Fruit fly (Drosophila melanogaster) whole organism, embryonic: ENCODE results near the gene CG14715.

Experiments
- Ada2b ChIP-seq: fragments of 200-800 bp; sonication (Bioruptor generic); IDR thresholded peaks from 2 replicates; pipeline ENCODE4 v1.3.6; 2022; ENCODE audit warnings: missing biosample characterization, missing genetic modification characterization
- Bteb2 ChIP-seq: fragments of 200-800 bp; sonication (Bioruptor generic); optimal IDR thresholded peaks from 2 replicates; lab custom pipeline; 2016; ENCODE audit warnings: missing biosample characterization, missing genetic modification characterization
- CG10209 ChIP-seq: fragments of 200-800 bp; sonication (Bioruptor generic); optimal IDR thresholded peaks from 3 replicates; lab custom pipeline; 2017; ENCODE audit warnings: missing biosample characterization, mild to moderate bottlenecking, missing genetic modification characterization, missing genetic modification reagents
- CG10565 ChIP-seq: fragments of 200-800 bp; sonication (Bioruptor generic); optimal IDR thresholded peaks from 3 replicates; lab custom pipeline; 2016; ENCODE audit warnings: missing biosample characterization, mild to moderate bottlenecking, missing genetic modification characterization
- CG11504 ChIP-seq: fragments of 200-800 bp; sonication (Bioruptor generic); optimal IDR thresholded peaks from 3 replicates; lab custom pipeline; 2019; ENCODE audit warnings: missing biosample characterization, mild to moderate bottlenecking, missing genetic modification characterization, moderate library complexity
- CG12104 ChIP-seq: fragments of 200-800 bp; sonication (Bioruptor generic); optimal IDR thresholded peaks from 3 replicates; lab custom pipeline; 2016; ENCODE audit warnings: missing biosample characterization, missing genetic modification characterization
- CG13123 ChIP-seq: fragments of 200-800 bp; sonication (Bioruptor generic); optimal IDR thresholded peaks from 2 replicates; lab custom pipeline; 2016; ENCODE audit warnings: missing biosample characterization, missing genetic modification characterization
- CG14860 ChIP-seq: fragments of 200-800 bp; sonication (Bioruptor generic); IDR thresholded peaks from 3 replicates; pipeline ENCODE4 v1.3.6; 2022; ENCODE audit warnings: missing biosample characterization, missing genetic modification characterization; ENCODE audit not compliant: partially characterized antibody
- CG15011 ChIP-seq: fragments of 200-800 bp; sonication (Bioruptor generic); optimal IDR thresholded peaks from 3 replicates; lab custom pipeline; 2018; ENCODE audit warnings: missing biosample characterization, mild to moderate bottlenecking, missing genetic modification characterization
- CG1529 ChIP-seq: fragments of 200-800 bp; sonication (Bioruptor generic); optimal IDR thresholded peaks from 3 replicates; lab custom pipeline; 2018; ENCODE audit warnings: missing biosample characterization, missing genetic modification characterization
- CG16815 ChIP-seq: fragments of 200-800 bp; sonication (Bioruptor generic); optimal IDR thresholded peaks from 3 replicates; lab custom pipeline; 2017; ENCODE audit warnings: missing biosample characterization, mild to moderate bottlenecking, missing genetic modification characterization
- CG17829 ChIP-seq: fragments of 200-800 bp; optimal IDR thresholded peaks from 2 replicates; lab custom pipeline; 2019; ENCODE audit warnings: missing biosample characterization, mild to moderate bottlenecking, missing genetic modification characterization, moderate library complexity
- CG2889 ChIP-seq: fragments of 200-800 bp; sonication (Bioruptor generic); IDR thresholded peaks from 3 replicates; pipeline ENCODE4 v1.3.6; 2022; ENCODE audit warnings: missing biosample characterization, missing genetic modification characterization
- CG30431 ChIP-seq: fragments of 200-800 bp; sonication (Bioruptor generic); optimal IDR thresholded peaks from 2 replicates; lab custom pipeline; 2017; ENCODE audit warnings: missing biosample characterization, missing genetic modification characterization
- CG31388 ChIP-seq: fragments of 200-800 bp; sonication (Bioruptor generic); optimal IDR thresholded peaks from 2 replicates; lab custom pipeline; 2016; ENCODE audit warnings: missing biosample characterization, missing genetic modification characterization
- CG32772 ChIP-seq: fragments of 200-800 bp; sonication (Bioruptor generic); IDR thresholded peaks from 2 replicates; pipeline ENCODE4 v1.3.6; 2022; ENCODE audit warnings: missing biosample characterization, missing genetic modification characterization
- CG4730 ChIP-seq: fragments of 200-800 bp; sonication (Bioruptor generic); IDR thresholded peaks from 2 replicates; pipeline ENCODE4 v1.3.6; 2022; ENCODE audit warnings: missing biosample characterization, missing genetic modification characterization
- CG6683 ChIP-seq: fragments of 200-800 bp; sonication (Bioruptor generic); optimal IDR thresholded peaks from 2 replicates; lab custom pipeline; 2017; ENCODE audit warnings: missing biosample characterization, mild to moderate bottlenecking, missing genetic modification characterization, missing genetic modification reagents
- CG6854 ChIP-seq: fragments of 200-800 bp; sonication (Bioruptor generic); optimal IDR thresholded peaks from 3 replicates; lab custom pipeline; 2017; ENCODE audit warnings: missing biosample characterization, mild to moderate bottlenecking, missing genetic modification characterization
- CG7745 ChIP-seq: fragments of 200-800 bp; sonication (Bioruptor generic); optimal IDR thresholded peaks from 2 replicates; lab custom pipeline; 2018; ENCODE audit warnings: missing biosample characterization, mild to moderate bottlenecking, missing genetic modification characterization, moderate library complexity
- CG8388 ChIP-seq: fragments of 200-800 bp; sonication (Bioruptor generic); optimal IDR thresholded peaks from 2 replicates; lab custom pipeline; 2019; ENCODE audit warnings: missing biosample characterization, mild to moderate bottlenecking, missing genetic modification characterization, moderate library complexity
- CG9437 ChIP-seq: fragments of 200-800 bp; sonication (Bioruptor generic); optimal IDR thresholded peaks from 2 replicates; lab custom pipeline; 2018; ENCODE audit warnings: missing biosample characterization, mild to moderate bottlenecking, missing genetic modification characterization
- CG9727 ChIP-seq: fragments of 200-800 bp; sonication (Bioruptor generic); optimal IDR thresholded peaks from 3 replicates; lab custom pipeline; 2017; ENCODE audit warnings: missing biosample characterization, mild to moderate bottlenecking, missing genetic modification characterization
- Chrac-16 ChIP-seq: fragments of 200-800 bp; sonication (Bioruptor generic); optimal IDR thresholded peaks from 3 replicates; lab custom pipeline; 2016; ENCODE audit warnings: missing biosample characterization, missing genetic modification characterization
- D19A ChIP-seq: fragments of 200-800 bp; optimal IDR thresholded peaks from 3 replicates; lab custom pipeline; 2019; ENCODE audit warnings: missing biosample characterization, mild to moderate bottlenecking, missing genetic modification characterization, moderate library complexity
- HLHmδ ChIP-seq: fragments of 200-800 bp; sonication (Bioruptor generic); optimal IDR thresholded peaks from 2 replicates; lab custom pipeline; 2018; ENCODE audit warnings: missing biosample characterization, mild to moderate bottlenecking, missing genetic modification characterization, moderate library complexity
- Max ChIP-seq: fragments of 200-800 bp; sonication (Bioruptor generic); optimal IDR thresholded peaks from 2 replicates; lab custom pipeline; 2016; ENCODE audit warnings: missing biosample characterization, mild to moderate bottlenecking, missing genetic modification characterization
- Nf-YC ChIP-seq: fragments of 200-800 bp; optimal IDR thresholded peaks from 3 replicates; lab custom pipeline; 2019; ENCODE audit warnings: missing biosample characterization, mild to moderate bottlenecking, missing genetic modification characterization, moderate library complexity
- Rfx ChIP-seq: fragments of 200-800 bp; sonication (Bioruptor generic); IDR thresholded peaks from 2 replicates; pipeline ENCODE4 v1.3.6; 2022; ENCODE audit warnings: missing biosample characterization, missing genetic modification characterization
- Scr ChIP-seq: fragments of 200-800 bp; sonication (Bioruptor generic); IDR thresholded peaks from 2 replicates; pipeline ENCODE4 v1.3.6; 2022; ENCODE audit warnings: missing biosample characterization, missing genetic modification characterization; ENCODE audit not compliant: partially characterized antibody
- Taf1 ChIP-seq: fragments of 200-800 bp; sonication (Bioruptor generic); IDR thresholded peaks from 2 replicates; pipeline ENCODE4 v1.3.6; 2022; ENCODE audit warnings: missing biosample characterization, missing genetic modification characterization
- abd-A ChIP-seq: fragments of 200-800 bp; sonication (Bioruptor generic); optimal IDR thresholded peaks from 3 replicates; lab custom pipeline; 2019; ENCODE audit warnings: missing biosample characterization, mild to moderate bottlenecking, missing genetic modification characterization, moderate library complexity
- ase ChIP-seq: fragments of 200-800 bp; sonication (Bioruptor generic); IDR thresholded peaks from 3 replicates; pipeline ENCODE4 v1.3.6; 2022; ENCODE audit warnings: missing biosample characterization, missing genetic modification characterization
- chinmo ChIP-seq: fragments of 200-800 bp; sonication (Bioruptor generic); IDR thresholded peaks from 4 replicates; pipeline ENCODE4 v1.3.6; 2022; ENCODE audit warnings: missing biosample characterization, missing genetic modification characterization; ENCODE audit not compliant: partially characterized antibody
- corto ChIP-seq: fragments of 200-800 bp; sonication (Bioruptor generic); optimal IDR thresholded peaks from 2 replicates; lab custom pipeline; 2016; ENCODE audit warnings: missing biosample characterization, mild to moderate bottlenecking, missing genetic modification characterization, moderate library complexity
- dmrt11E ChIP-seq: fragments of 200-800 bp; sonication (Bioruptor generic); optimal IDR thresholded peaks from 3 replicates; lab custom pipeline; 2018; ENCODE audit warnings: missing biosample characterization, mild to moderate bottlenecking, missing genetic modification characterization, moderate library complexity
- hkb ChIP-seq, 2 experiments: fragments of 200-800 bp in 1 of 2; fragments of >200 bp in 1 of 2; sonication (Bioruptor generic) in 1 of 2; IDR thresholded peaks in 1 of 2; optimal IDR thresholded peaks in 1 of 2; 2 replicates each; pipeline versions ENCODE4 v1.3.6 to Lab custom; 2017 to 2022; ENCODE audit warnings: missing biosample characterization in 1 of 2, missing genetic modification characterization in 1 of 2
- lab ChIP-seq: fragments of 200-800 bp; sonication (Bioruptor generic); optimal IDR thresholded peaks from 3 replicates; lab custom pipeline; 2017; ENCODE audit warnings: missing biosample characterization, missing genetic modification characterization, mild to moderate bottlenecking, moderate library complexity, missing genetic modification reagents
- onecut ChIP-seq: fragments of 200-800 bp; sonication (Bioruptor generic); IDR thresholded peaks from 2 replicates; pipeline ENCODE4 v1.3.6; 2022; ENCODE audit warnings: missing biosample characterization, missing genetic modification characterization
- pfk ChIP-seq: fragments of 200-800 bp; sonication (Bioruptor generic); optimal IDR thresholded peaks from 2 replicates; lab custom pipeline; 2018; ENCODE audit warnings: missing biosample characterization, mild to moderate bottlenecking, missing genetic modification characterization, moderate library complexity
- pnt ChIP-seq: fragments of 200-800 bp; sonication (Bioruptor generic); optimal IDR thresholded peaks from 3 replicates; lab custom pipeline; 2016; ENCODE audit warnings: missing biosample characterization, missing genetic modification characterization
- schlank ChIP-seq: fragments of 200-800 bp; sonication (Bioruptor generic); optimal IDR thresholded peaks from 2 replicates; lab custom pipeline; 2018; ENCODE audit warnings: missing biosample characterization, mild to moderate bottlenecking, missing genetic modification characterization
- sima ChIP-seq: fragments of 200-800 bp; sonication (Bioruptor generic); optimal IDR thresholded peaks from 2 replicates; lab custom pipeline; 2016; ENCODE audit warnings: missing biosample characterization, missing genetic modification characterization
- sisA ChIP-seq: fragments of 200-800 bp; sonication (Bioruptor generic); IDR thresholded peaks from 2 replicates; pipeline ENCODE4 v1.3.6; 2022; ENCODE audit warnings: missing biosample characterization, missing genetic modification characterization
- stc ChIP-seq: fragments of 200-800 bp; sonication (Bioruptor generic); IDR thresholded peaks from 2 replicates; pipeline ENCODE4 v1.3.6; 2022; ENCODE audit warnings: missing biosample characterization, missing genetic modification characterization
- stwl ChIP-seq: fragments of 200-800 bp; sonication (Bioruptor generic); optimal IDR thresholded peaks from 3 replicates; lab custom pipeline; 2018; ENCODE audit warnings: missing biosample characterization, mild to moderate bottlenecking, missing genetic modification characterization, moderate library complexity
- tx ChIP-seq: fragments of 200-800 bp; sonication (Bioruptor generic); optimal IDR thresholded peaks from 2 replicates; lab custom pipeline; 2016; ENCODE audit warnings: missing biosample characterization, missing genetic modification characterization
- vvl ChIP-seq: fragments of 200-800 bp; sonication (Bioruptor generic); IDR thresholded peaks from 2 replicates; pipeline ENCODE4 v1.3.6; 2022; ENCODE audit warnings: missing biosample characterization, missing genetic modification characterization
- zf30C ChIP-seq: fragments of 200-800 bp; sonication (Bioruptor generic); optimal IDR thresholded peaks from 3 replicates; lab custom pipeline; 2018; ENCODE audit warnings: missing biosample characterization, mild to moderate bottlenecking, missing genetic modification characterization
- zfh1 ChIP-seq: fragments of 200-800 bp; sonication (Bioruptor generic); IDR thresholded peaks from 3 replicates; pipeline ENCODE4 v1.3.6; 2022; ENCODE audit warnings: missing biosample characterization, missing genetic modification characterization

The CG14715 gene

DNA sequence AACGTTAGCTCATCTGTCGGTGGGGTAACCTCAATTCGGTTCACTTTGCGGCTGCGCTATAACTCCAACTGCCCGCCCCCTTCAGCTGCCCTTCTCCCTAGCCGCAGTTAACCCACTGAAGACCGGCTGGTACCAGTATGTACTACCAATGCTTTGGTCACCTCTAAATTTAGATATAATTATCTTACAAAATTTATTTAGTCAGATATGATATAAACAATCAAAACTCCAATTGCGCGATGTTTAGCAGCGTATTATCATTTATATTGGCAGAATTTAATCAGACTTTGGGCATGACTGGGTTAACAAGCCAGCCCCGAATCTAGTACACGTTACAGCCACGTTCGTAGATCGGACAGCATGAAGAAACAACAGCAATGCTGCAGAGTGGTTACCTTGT lies 12.3 kb upstream of the CG14715 start (continued):
- no peak for TF ChIP-seq Bteb2
- peak; percentile 65 for TF ChIP-seq lab
- TF ChIP-seq CG14860 (GFP tag; lab: Robert Waterston, UW): no peak
- no peak for TF ChIP-seq abd-A (tag; lab: Kevin White, UChicago)
- no peak for TF ChIP-seq dmrt11E
- 0 out of 3 replicates have a peak, but pooled peaks have one; percentile 28 for TF ChIP-seq zfh1 (GFP tag; lab: Robert Waterston, UW)
- TF ChIP-seq CG6854: no peak
- TF ChIP-seq pfk: no peak
- TF ChIP-seq sisA: peak; percentile 41
- TF ChIP-seq CG16815 (GFP tag; lab: Kevin White, UChicago): no peak
- TF ChIP-seq CG30431 (GFP tag; lab: Kevin White, UChicago): no peak
- TF ChIP-seq CG11504 (tag; lab: Kevin White, UChicago): peak; percentile 79
- TF ChIP-seq CG7745 (tag; lab: Kevin White, UChicago): no peak
- TF ChIP-seq CG12104 (GFP tag; lab: Kevin White, UChicago): no peak
- TF ChIP-seq Taf1: no peak
- TF ChIP-seq HLHmδ (GFP tag; lab: Kevin White, UChicago): no peak
- TF ChIP-seq schlank: no peak
- TF ChIP-seq CG17829: peak; percentile 54
- peak; percentile 60 for TF ChIP-seq vvl
- TF ChIP-seq chinmo (GFP tag; lab: Robert Waterston, UW): no peak
- peak; percentile 7 for TF ChIP-seq CG6683 (GFP tag; lab: Kevin White, UChicago)
- no peak for TF ChIP-seq CG13123 (GFP tag; lab: Kevin White, UChicago)
- TF ChIP-seq Rfx (GFP tag; lab: Robert Waterston, UW): peak; percentile 54
- TF ChIP-seq CG9437 (GFP tag; lab: Kevin White, UChicago): no peak
- no peak for TF ChIP-seq corto
- TF ChIP-seq onecut (GFP tag; lab: Robert Waterston, UW): 0 out of 2 replicates have a peak, but pooled peaks have one; percentile 13
- TF ChIP-seq ase (GFP tag; lab: Robert Waterston, UW): peak; percentile 48; the same call in 1 of the 3 replicates
- TF ChIP-seq zf30C (GFP tag; lab: Kevin White, UChicago): no peak
- no peak for TF ChIP-seq CG10565 (GFP tag; lab: Kevin White, UChicago)
- peak; percentile 45 for TF ChIP-seq CG10209 (GFP tag; lab: Kevin White, UChicago)
- no peak for TF ChIP-seq Max (GFP tag; lab: Kevin White, UChicago)
- peak; percentile 63 for TF ChIP-seq Ada2b (GFP tag; lab: Robert Waterston, UW)
- TF ChIP-seq CG9727 (GFP tag; lab: Kevin White, UChicago): peak; percentile 8
- no peak for TF ChIP-seq CG1529
- TF ChIP-seq D19A (tag; lab: Kevin White, UChicago): peak; percentile 23
- peak; percentile 41 for TF ChIP-seq Nf-YC (tag; lab: Kevin White, UChicago)
- TF ChIP-seq CG4730: no peak; the same call in 1 of the 2 replicates
- no peak for TF ChIP-seq hkb (optimal IDR thresholded peaks at IDR 0.05; lab: Kevin White, UChicago)
- TF ChIP-seq hkb (GFP tag; IDR thresholded peaks at IDR 0.05; lab: Robert Waterston, UW): peak; percentile 64
- TF ChIP-seq CG32772 (GFP tag; lab: Robert Waterston, UW): no peak
- TF ChIP-seq CG2889 (GFP tag; lab: Robert Waterston, UW): no peak
- TF ChIP-seq sima: no peak
- no peak for TF ChIP-seq stwl (tag; lab: Kevin White, UChicago)
- no peak for TF ChIP-seq CG8388 (GFP tag; lab: Kevin White, UChicago)
- peak; percentile 40; the same call in 1 of the 2 replicates for TF ChIP-seq stc (GFP tag; lab: Robert Waterston, UW)
- no peak for TF ChIP-seq pnt
- no peak for TF ChIP-seq tx
- TF ChIP-seq CG31388: no peak
- peak; percentile 7 for TF ChIP-seq Chrac-16 (GFP tag; lab: Kevin White, UChicago)
- no peak for TF ChIP-seq Scr (GFP tag; lab: Robert Waterston, UW)
- peak; percentile 7 for TF ChIP-seq CG15011 (GFP tag; lab: Kevin White, UChicago)
